Worm (Caenorhabditis elegans): ENCODE data around the gene spp-11.

ce11 chrII:6453341-6453806 lies 46.2 kb upstream of the spp-11 start, which contains the start of gene atg-16.2:
- TF ChIP-seq ztf-6 (GFP tag; IDR thresholded peaks at IDR 0.05) (no peak), nfya-1 (tag; optimal IDR thresholded peaks at IDR 0.05; ENCODE audit: borderline replicate concordance, insufficient read depth) (no peak), dpff-1 (tag; optimal IDR thresholded peaks at IDR 0.05) (no peak), egl-18 (GFP tag; IDR thresholded peaks at IDR 0.05) (no peak), lsl-1 (GFP tag; optimal IDR thresholded peaks at IDR 0.05) (no peak), nhr-90 (tag; optimal IDR thresholded peaks at IDR 0.05) (no peak), nfyb-1 (GFP tag; IDR thresholded peaks at IDR 0.05) (no peak), xnd-1 (tag; optimal IDR thresholded peaks at IDR 0.05) (no peak), snpc-4 (GFP tag; optimal IDR thresholded peaks at IDR 0.05) (no peak), snpc-4 (tag; optimal IDR thresholded peaks at IDR 0.05) (no peak), ekl-4 (GFP tag; IDR thresholded peaks at IDR 0.05) (no peak), nhr-120 (GFP tag; IDR thresholded peaks at IDR 0.05) (no peak)

Data from whole organism, young adult.